Worm (Caenorhabditis elegans) whole organism, late embryonic: Measurements from ENCODE around the gene cpd-2.

ENCODE experiments used
- C08G9.2 ChIP-seq: sonication (generic microtip); optimal IDR thresholded peaks from 2 replicates; lab custom pipeline; 2016; ENCODE audit warnings: mild to moderate bottlenecking, missing genetic modification characterization, moderate library complexity, missing compliant biosample characterization
- C38D4.7 ChIP-seq: fragments of 200-800 bp; sonication (Bioruptor generic); optimal IDR thresholded peaks from 2 replicates; lab custom pipeline; 2018; ENCODE audit warnings: mild to moderate bottlenecking, missing genetic modification characterization, moderate library complexity, missing compliant biosample characterization
- K02D7.2 ChIP-seq: sonication (generic microtip); optimal IDR thresholded peaks from 2 replicates; lab custom pipeline; 2017; ENCODE audit warnings: mild to moderate bottlenecking, missing genetic modification characterization, missing compliant biosample characterization
- K09A11.1 ChIP-seq: sonication (generic microtip); optimal IDR thresholded peaks from 2 replicates; lab custom pipeline; 2017; ENCODE audit warnings: antibody characterized with exemption, mild to moderate bottlenecking, missing genetic modification characterization, missing compliant biosample characterization; ENCODE audit not compliant: insufficient read depth
- Y22D7AL.16 ChIP-seq: sonication (generic microtip); optimal IDR thresholded peaks from 2 replicates; lab custom pipeline; 2016; ENCODE audit warnings: missing genetic modification characterization, missing compliant biosample characterization
- ceh-18 ChIP-seq: sonication (generic microtip); optimal IDR thresholded peaks from 2 replicates; lab custom pipeline; 2016; ENCODE audit warnings: missing genetic modification characterization, missing compliant biosample characterization
- ceh-2 ChIP-seq: sonication (generic microtip); optimal IDR thresholded peaks from 2 replicates; lab custom pipeline; 2016; ENCODE audit warnings: missing genotype, missing genetic modification characterization, missing compliant biosample characterization
- ceh-22 ChIP-seq: sonication (generic microtip); optimal IDR thresholded peaks from 2 replicates; lab custom pipeline; 2017; ENCODE audit warnings: missing biosample characterization, missing genetic modification characterization
- ceh-30 ChIP-seq: fragments of 150-350 bp; optimal IDR thresholded peaks from 2 replicates; lab custom pipeline; 2014; ENCODE audit warnings: missing biosample characterization, missing genetic modification characterization
- ceh-31 ChIP-seq: sonication (generic microtip); optimal IDR thresholded peaks from 2 replicates; lab custom pipeline; 2016; ENCODE audit warnings: missing genetic modification characterization, missing compliant biosample characterization
- ceh-48 ChIP-seq: sonication (generic microtip); optimal IDR thresholded peaks from 2 replicates; lab custom pipeline; 2016; ENCODE audit warnings: missing genetic modification characterization, inconsistent platforms, missing compliant biosample characterization
- ceh-6 ChIP-seq: fragments of 200-800 bp; sonication (Bioruptor generic); optimal IDR thresholded peaks from 2 replicates; lab custom pipeline; 2018; ENCODE audit warnings: mild to moderate bottlenecking, missing genetic modification characterization, missing compliant biosample characterization
- ceh-9 ChIP-seq: sonication (generic microtip); optimal IDR thresholded peaks from 2 replicates; lab custom pipeline; 2016; ENCODE audit warnings: mild to moderate bottlenecking, missing genetic modification characterization, inconsistent platforms, missing compliant biosample characterization
- dve-1 ChIP-seq: sonication (generic microtip); optimal IDR thresholded peaks from 2 replicates; lab custom pipeline; 2017; ENCODE audit warnings: antibody characterized with exemption, mild to moderate bottlenecking, missing genetic modification characterization, missing compliant biosample characterization
- fkh-10 ChIP-seq: fragments of 150-350 bp; optimal IDR thresholded peaks from 2 replicates; lab custom pipeline; 2014; ENCODE audit warnings: missing biosample characterization, missing genetic modification reagents, missing genetic modification characterization
- gmeb-2 ChIP-seq: sonication (generic microtip); optimal IDR thresholded peaks from 2 replicates; lab custom pipeline; 2016; ENCODE audit warnings: missing genetic modification characterization, inconsistent platforms, missing compliant biosample characterization
- hlh-13 ChIP-seq: fragments of 200-800 bp; sonication (Bioruptor generic); optimal IDR thresholded peaks from 2 replicates; lab custom pipeline; 2018; ENCODE audit warnings: mild to moderate bottlenecking, missing genetic modification characterization, missing compliant biosample characterization
- hlh-15 ChIP-seq: sonication (generic microtip); optimal IDR thresholded peaks from 2 replicates; lab custom pipeline; 2016; ENCODE audit warnings: missing genetic modification characterization, missing compliant biosample characterization
- hlh-6 ChIP-seq: sonication (generic microtip); optimal IDR thresholded peaks from 2 replicates; lab custom pipeline; 2016; ENCODE audit warnings: missing genotype, missing genetic modification characterization, missing compliant biosample characterization
- lin-11 ChIP-seq: fragments of 200-800 bp; sonication (Bioruptor generic); optimal IDR thresholded peaks from 2 replicates; lab custom pipeline; 2018; ENCODE audit warnings: mild to moderate bottlenecking, missing genetic modification characterization, missing compliant biosample characterization
- nhr-232 ChIP-seq: sonication (generic microtip); optimal IDR thresholded peaks from 2 replicates; lab custom pipeline; 2016; ENCODE audit warnings: missing genetic modification characterization, missing compliant biosample characterization
- pha-2 ChIP-seq: sonication (generic microtip); optimal IDR thresholded peaks from 2 replicates; lab custom pipeline; 2017; ENCODE audit warnings: mild to moderate bottlenecking, missing genetic modification characterization, missing compliant biosample characterization
- pha-4 ChIP-seq: fragments of 150-350 bp; optimal IDR thresholded peaks from 2 replicates; lab custom pipeline; 2018; ENCODE audit warnings: missing biosample characterization, missing genetic modification reagents, missing genetic modification characterization
- rnt-1 ChIP-seq: sonication (generic microtip); optimal IDR thresholded peaks from 2 replicates; lab custom pipeline; 2016; ENCODE audit warnings: missing genetic modification characterization, missing compliant biosample characterization
- syd-9 ChIP-seq: sonication (generic microtip); optimal IDR thresholded peaks from 2 replicates; lab custom pipeline; 2016; ENCODE audit warnings: mild to moderate bottlenecking, missing genetic modification characterization, moderate library complexity, missing compliant biosample characterization
- tbx-7 ChIP-seq: sonication (generic microtip); optimal IDR thresholded peaks from 2 replicates; lab custom pipeline; 2016; ENCODE audit warnings: missing genotype, missing genetic modification characterization, missing compliant biosample characterization
- ttx-3 ChIP-seq: sonication (generic microtip); optimal IDR thresholded peaks from 2 replicates; lab custom pipeline; 2016; ENCODE audit warnings: missing genetic modification reagents, missing genetic modification characterization, missing compliant biosample characterization
- unc-42 ChIP-seq: sonication (generic microtip); optimal IDR thresholded peaks from 2 replicates; lab custom pipeline; 2016; ENCODE audit warnings: missing genotype, missing genetic modification characterization, missing compliant biosample characterization
- unc-55 ChIP-seq: sonication (generic microtip); optimal IDR thresholded peaks from 2 replicates; lab custom pipeline; 2017; ENCODE audit warnings: missing biosample characterization, missing genetic modification reagents, missing genetic modification characterization
- zip-5 ChIP-seq: sonication (generic microtip); optimal IDR thresholded peaks from 2 replicates; lab custom pipeline; 2016; ENCODE audit warnings: missing genetic modification characterization, missing compliant biosample characterization
- ztf-16 ChIP-seq: sonication (generic microtip); optimal IDR thresholded peaks from 2 replicates; lab custom pipeline; 2017; ENCODE audit warnings: missing genetic modification characterization, missing compliant biosample characterization

cpd-2 gene

DNA sequence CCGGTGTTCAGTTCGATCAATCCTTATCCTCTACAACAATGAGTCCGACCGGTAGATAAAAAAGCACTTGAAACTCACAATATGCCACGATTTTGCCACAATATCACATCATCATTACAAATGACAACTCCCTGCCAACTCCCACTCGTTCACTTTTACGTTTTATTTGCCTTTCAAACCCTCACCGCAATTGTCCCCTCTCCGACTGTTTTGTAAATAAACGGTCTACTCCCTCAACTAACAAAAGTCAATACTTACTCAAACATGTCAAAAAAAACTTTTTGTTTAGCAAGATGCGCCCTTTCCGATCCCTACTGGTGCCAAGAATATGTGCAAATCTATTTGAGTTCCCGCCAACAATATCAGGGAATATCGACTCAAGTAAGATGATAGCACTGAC, 35.4 kb downstream of the cpd-2 start, which contains the start of gene C30F2.2:
Gene C30F2.2, minus strand, starts transcription at position 122 of the 400 bp plus-strand sequence.
- TF ChIP-seq hlh-6 (tag; lab: Kevin White, UChicago) = no peak
- TF ChIP-seq, all 69 proteins: peak for 0

DNA sequence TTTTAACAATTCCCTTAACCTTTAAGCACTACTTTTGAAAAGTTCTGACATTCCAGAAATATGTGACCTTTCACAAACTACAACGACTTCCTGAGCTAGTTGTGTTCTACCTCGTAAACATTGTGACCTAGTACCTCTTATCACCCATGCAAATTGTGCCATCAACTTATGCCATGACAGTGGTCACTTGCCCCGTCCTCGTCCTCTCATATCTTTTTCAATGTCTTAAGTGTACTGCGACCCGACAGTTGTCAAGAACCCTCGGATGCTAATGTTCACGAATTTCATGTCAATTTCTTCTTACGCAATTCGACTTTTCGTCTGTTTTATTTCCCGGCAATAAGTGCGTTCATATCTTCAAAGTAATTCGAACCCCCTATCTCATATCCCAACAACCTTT, 38.2 kb downstream of the cpd-2 start:
- no peak for TF ChIP-seq ceh-9 (tag; lab: Kevin White, UChicago)
- no peak for TF ChIP-seq C38D4.7 (GFP tag; lab: Kevin White, UChicago)
- TF ChIP-seq ceh-6 (GFP tag; lab: Kevin White, UChicago) = no peak
- TF ChIP-seq hlh-13 (GFP tag; lab: Kevin White, UChicago) = no peak
- TF ChIP-seq ceh-30 = no peak
- TF ChIP-seq unc-42 (tag; lab: Kevin White, UChicago) = no peak
- TF ChIP-seq K09A11.1 (tag; lab: Kevin White, UChicago) = no peak
- no peak for TF ChIP-seq tbx-7 (tag; lab: Kevin White, UChicago)
- no peak for TF ChIP-seq pha-4 (tag; lab: Kevin White, UChicago)
- TF ChIP-seq ceh-22 (tag; lab: Kevin White, UChicago) = no peak
- TF ChIP-seq gmeb-2 (tag; lab: Kevin White, UChicago) = no peak
- TF ChIP-seq K02D7.2 (tag; lab: Kevin White, UChicago) = no peak

DNA sequence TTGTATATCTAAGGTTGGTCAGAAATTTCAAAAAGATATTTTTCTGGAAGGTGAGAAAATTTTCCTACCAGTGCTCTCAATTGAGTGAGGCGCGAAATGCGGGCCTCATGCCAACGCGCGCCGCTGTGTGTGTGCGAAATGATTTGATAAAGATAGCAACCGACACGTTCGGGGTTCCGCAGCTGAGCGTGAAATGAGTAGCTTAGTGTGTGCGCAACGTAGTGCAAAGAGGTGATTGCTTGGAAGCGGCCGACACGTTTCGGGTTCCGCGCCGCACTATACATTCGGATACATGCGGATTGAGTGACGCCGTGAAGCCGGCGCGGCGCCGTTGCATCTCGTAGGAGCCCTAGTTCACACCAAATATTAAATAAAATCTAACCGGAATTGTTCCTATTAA, 41.5 kb downstream of the cpd-2 start:
- TF ChIP-seq lin-11 (tag; lab: Kevin White, UChicago) = no peak
- no peak for TF ChIP-seq tbx-7 (tag; lab: Kevin White, UChicago)
- no peak for TF ChIP-seq pha-2 (tag; lab: Kevin White, UChicago)
- TF ChIP-seq fkh-10 (GFP tag; lab: Kevin White, UChicago) = no peak

DNA sequence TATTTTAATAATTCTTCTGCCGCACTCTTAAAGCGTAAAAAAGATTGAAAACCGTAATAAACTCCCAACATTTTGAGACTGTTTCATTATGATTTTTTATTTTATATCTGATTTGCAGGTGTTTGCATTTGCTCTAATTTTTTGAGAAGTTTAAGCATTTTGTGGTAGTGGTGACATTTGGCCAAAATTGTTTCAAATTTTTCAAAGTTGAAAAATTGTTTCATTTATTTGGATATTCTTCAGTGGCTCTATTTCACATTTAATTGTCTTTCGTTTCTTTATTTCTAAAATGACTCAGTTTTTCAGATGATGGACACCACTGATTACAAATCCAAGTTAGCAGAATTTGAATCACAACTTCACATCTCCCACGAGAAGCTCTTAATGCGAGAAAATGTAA, 44.7 kb downstream of the cpd-2 start, which contains the start of gene C30F2.5:
Gene C30F2.5, plus strand, starts transcription at position 301 of the 400 bp plus-strand sequence.
- no peak for TF ChIP-seq unc-55 (GFP tag; lab: Kevin White, UChicago)
- no peak for TF ChIP-seq syd-9
- TF ChIP-seq ttx-3 (tag; lab: Kevin White, UChicago) = no peak
- no peak for TF ChIP-seq ceh-31 (tag; lab: Kevin White, UChicago)
- TF ChIP-seq hlh-15 (tag; lab: Kevin White, UChicago) = no peak
- no peak for TF ChIP-seq ceh-48 (tag; lab: Kevin White, UChicago)
- no peak for TF ChIP-seq lin-11 (tag; lab: Kevin White, UChicago)
- no peak for TF ChIP-seq ceh-2 (tag; lab: Kevin White, UChicago)
- no peak for TF ChIP-seq tbx-7 (tag; lab: Kevin White, UChicago)
- no peak for TF ChIP-seq rnt-1 (tag; lab: Kevin White, UChicago)
- no peak for TF ChIP-seq ztf-16
- TF ChIP-seq dve-1 (tag; lab: Kevin White, UChicago) = no peak

DNA sequence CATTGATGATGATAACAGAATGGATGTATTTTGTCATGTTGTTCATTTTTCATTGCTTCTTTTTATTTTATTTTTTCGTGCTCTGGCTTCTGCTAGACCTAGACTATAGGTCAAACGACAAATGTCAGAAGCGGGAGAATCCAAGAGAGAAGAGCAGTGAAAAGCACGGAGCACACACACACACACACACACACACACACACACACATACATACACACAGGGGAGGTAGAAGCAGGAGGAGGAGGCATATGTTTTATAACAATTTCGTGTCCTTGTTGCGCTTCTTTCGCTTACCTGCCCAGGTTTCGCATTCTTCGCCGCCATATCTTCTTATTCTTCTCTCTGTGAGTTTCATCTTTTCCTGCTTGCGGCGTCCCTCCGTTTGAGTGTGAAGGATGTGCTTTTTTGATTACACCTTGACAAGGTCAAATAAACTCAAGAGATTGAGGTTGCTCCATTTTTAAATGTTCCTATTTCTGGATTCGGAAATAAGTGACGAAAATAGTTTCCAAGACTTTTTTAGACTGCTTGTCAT, 48.5 kb downstream of the cpd-2 start:
- no peak for TF ChIP-seq zip-5 (tag; lab: Kevin White, UChicago)
- TF ChIP-seq ceh-18 (tag; lab: Kevin White, UChicago) = peak; percentile 61
- no peak for TF ChIP-seq nhr-232

DNA sequence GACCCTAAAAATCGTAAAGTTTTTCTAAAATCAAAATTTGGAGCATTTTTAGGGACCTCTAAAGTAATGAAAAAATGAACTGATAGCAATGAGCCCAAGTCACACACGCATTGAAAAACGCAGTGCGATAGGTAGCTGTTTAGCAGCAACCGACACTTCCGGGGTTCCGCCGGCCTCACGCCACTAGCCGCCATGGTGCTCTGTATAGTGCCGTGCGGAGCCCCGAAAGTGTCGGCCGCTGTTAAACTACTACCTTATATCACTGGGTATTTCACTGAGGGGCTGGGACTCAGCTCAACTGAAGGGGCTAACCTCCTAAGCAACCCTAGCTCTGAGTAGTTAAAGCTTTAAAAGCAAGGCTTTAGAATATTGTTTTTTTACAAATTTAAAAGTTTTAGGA, 49.6 kb downstream of the cpd-2 start:
- TF ChIP-seq zip-5 (tag; lab: Kevin White, UChicago) (no peak), C08G9.2 (no peak), Y22D7AL.16 (tag; lab: Kevin White, UChicago) (no peak)
- TF ChIP-seq, all 69 proteins: peak for 0
